Fruit fly (Drosophila melanogaster): ENCODE results near the gene CG6465.

CG6465 gene

dm6 chr3R:10684284-10684683 lies 7.2 kb upstream of the CG6465 start:
- TF ChIP-seq noc (tag; optimal IDR thresholded peaks at IDR 0.05), result peak; percentile 41

dm6 chr3R:10683226-10683625 lies 6.2 kb upstream of the CG6465 start:
- TF ChIP-seq noc (tag; optimal IDR thresholded peaks at IDR 0.05), result peak; percentile 52

dm6 chr3R:10681682-10681962 lies 4.6 kb upstream of the CG6465 start:
- no peak for TF ChIP-seq noc (tag; optimal IDR thresholded peaks at IDR 0.05)

dm6 chr3R:10680825-10681681 lies 4.0 kb upstream of the CG6465 start, which contains the start of gene Phyhd1:
Phyhd1 (minus strand) TSS chr3R:10680925.
- peak; percentile 96 for TF ChIP-seq noc (tag; optimal IDR thresholded peaks at IDR 0.05)

- no peak for TF ChIP-seq noc (tag; optimal IDR thresholded peaks at IDR 0.05)
Observed at dm6 chr3R:10679911-10680310, 2.9 kb upstream of the CG6465 start.

- TF ChIP-seq noc (tag; optimal IDR thresholded peaks at IDR 0.05), result no peak
Observed at dm6 chr3R:10678935-10679565, 2.0 kb upstream of the CG6465 start.

dm6 chr3R:10675101-10675500 lies 1.9 kb downstream of the CG6465 start:
- no peak for TF ChIP-seq noc (tag; optimal IDR thresholded peaks at IDR 0.05)

dm6 chr3R:10673571-10673970 lies 3.5 kb downstream of the CG6465 start:
- TF ChIP-seq noc (tag; optimal IDR thresholded peaks at IDR 0.05), result no peak

- no peak for TF ChIP-seq noc (tag; optimal IDR thresholded peaks at IDR 0.05)
Observed at dm6 chr3R:10672680-10673079, 4.4 kb downstream of the CG6465 start.

- TF ChIP-seq noc (tag; optimal IDR thresholded peaks at IDR 0.05), result no peak
Observed at dm6 chr3R:10669950-10670349, 7.1 kb downstream of the CG6465 start.

dm6 chr3R:10667964-10668363 lies 9.1 kb downstream of the CG6465 start:
- TF ChIP-seq noc (tag; optimal IDR thresholded peaks at IDR 0.05), result no peak

- no peak for TF ChIP-seq noc (tag; optimal IDR thresholded peaks at IDR 0.05)
Observed at dm6 chr3R:10664942-10665341, 12.1 kb downstream of the CG6465 start.

dm6 chr3R:10661098-10661497 lies 16.0 kb downstream of the CG6465 start:
- no peak for TF ChIP-seq noc (tag; optimal IDR thresholded peaks at IDR 0.05)

dm6 chr3R:10659563-10659962 lies 17.5 kb downstream of the CG6465 start:
- TF ChIP-seq noc (tag; optimal IDR thresholded peaks at IDR 0.05), result no peak

dm6 chr3R:10658783-10659182 lies 18.3 kb downstream of the CG6465 start:
- TF ChIP-seq noc (tag; optimal IDR thresholded peaks at IDR 0.05), result no peak

dm6 chr3R:10656578-10656977 lies 20.5 kb downstream of the CG6465 start:
- TF ChIP-seq noc (tag; optimal IDR thresholded peaks at IDR 0.05), result no peak

- TF ChIP-seq noc (tag; optimal IDR thresholded peaks at IDR 0.05), result no peak
Observed at dm6 chr3R:10655968-10656367, 21.1 kb downstream of the CG6465 start.

All from whole organism, larva.